Fruit fly (Drosophila melanogaster) S2 (cell line): Measurements from ENCODE around the gene spirit.

Source experiments
- CG8478 ChIP-seq: fragments of >200 bp; optimal IDR thresholded peaks from 2 replicates; lab custom pipeline; 2018
- CTCF ChIP-seq, 2 experiments: fragments of >200 bp; optimal IDR thresholded peaks; 2 replicates each; lab custom pipeline; 2018

The spirit gene

DNA sequence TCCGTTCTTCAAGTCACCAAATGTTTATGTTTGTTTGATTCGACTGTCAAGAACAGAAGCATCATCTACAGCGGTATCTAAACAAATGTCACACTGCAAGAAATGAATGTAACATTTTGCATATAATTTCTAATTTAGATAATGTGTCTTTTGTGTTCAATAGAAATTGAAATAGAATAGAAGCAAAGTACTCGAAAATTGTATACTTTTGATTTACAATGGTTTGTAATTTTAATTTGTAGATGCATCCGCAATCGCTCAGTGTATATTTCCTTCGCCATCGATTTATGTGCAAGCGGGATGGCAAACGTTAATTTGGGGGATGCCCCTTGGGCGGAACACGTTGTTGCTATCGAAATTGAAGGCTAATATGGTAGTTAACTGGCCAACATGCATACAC is 35.2 kb downstream of the spirit start:
- TF ChIP-seq CTCF (optimal IDR thresholded peaks at IDR 0.05; lab: Kevin White, UChicago): no peak

DNA sequence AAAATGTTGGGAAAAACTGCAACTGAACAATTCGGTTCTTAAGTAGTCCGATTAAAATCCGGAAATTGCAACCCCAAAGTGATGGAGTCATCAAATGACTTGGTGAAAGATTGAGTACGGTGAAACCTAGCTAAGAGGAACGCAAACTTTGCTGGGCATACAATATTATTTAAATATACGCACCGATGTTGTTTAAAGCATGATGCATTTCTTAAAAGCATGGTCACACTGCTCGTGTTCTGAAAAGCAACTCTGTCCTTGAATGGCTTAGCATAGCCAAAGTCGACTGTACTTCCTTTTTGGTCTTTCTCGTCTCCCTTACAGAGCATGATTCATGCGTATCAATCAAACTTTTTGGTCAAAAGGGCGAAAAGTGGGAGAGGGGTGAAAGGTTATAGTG is 36.7 kb downstream of the spirit start:
- TF ChIP-seq CTCF (optimal IDR thresholded peaks at IDR 0.05; lab: Kevin White, UChicago) (no peak), CG8478 (lab: Kevin White, UChicago) (no peak)

DNA sequence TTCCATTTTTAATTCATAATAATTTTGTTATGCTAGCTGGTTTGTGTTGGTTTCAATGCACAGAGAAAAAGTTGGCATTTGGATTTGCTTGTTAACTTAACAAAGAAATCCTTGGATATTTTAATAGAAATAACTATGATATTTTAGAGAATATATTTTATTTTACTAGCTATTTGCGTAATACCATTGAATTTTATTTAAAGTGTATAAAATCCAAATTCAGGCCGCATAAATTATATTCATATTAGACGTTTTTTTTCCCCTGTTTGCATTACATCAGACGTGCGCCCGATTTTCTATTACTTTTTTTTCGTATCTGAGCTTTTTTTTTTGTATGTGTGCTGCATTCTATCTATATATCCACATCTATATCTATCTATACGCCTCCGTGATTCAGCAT is 38.7 kb downstream of the spirit start:
- TF ChIP-seq CTCF (optimal IDR thresholded peaks at IDR 0.05; lab: Kevin White, UChicago): no peak
- TF ChIP-seq CG8478 (lab: Kevin White, UChicago): no peak

DNA sequence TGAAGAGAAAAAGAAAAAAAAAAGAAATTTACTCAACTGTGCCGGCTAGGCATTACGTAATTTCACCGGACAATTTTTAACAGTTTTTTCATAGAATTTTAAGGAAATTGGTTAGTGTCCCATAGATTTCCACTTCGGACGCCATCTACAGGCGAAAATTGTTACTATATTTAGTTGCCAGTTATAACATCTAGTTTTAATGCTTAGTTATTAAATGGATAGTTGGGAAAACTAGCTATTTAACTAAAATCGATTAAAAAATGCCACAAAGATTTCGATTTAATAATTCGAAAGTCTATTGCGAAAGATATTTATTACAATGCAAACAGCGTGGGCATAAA is 39.1 kb downstream of the spirit start:
- TF ChIP-seq CTCF (optimal IDR thresholded peaks at IDR 0.05; lab: Kevin White, UChicago): peak; percentile 35 to 65
- no peak for TF ChIP-seq CG8478 (lab: Kevin White, UChicago)

DNA sequence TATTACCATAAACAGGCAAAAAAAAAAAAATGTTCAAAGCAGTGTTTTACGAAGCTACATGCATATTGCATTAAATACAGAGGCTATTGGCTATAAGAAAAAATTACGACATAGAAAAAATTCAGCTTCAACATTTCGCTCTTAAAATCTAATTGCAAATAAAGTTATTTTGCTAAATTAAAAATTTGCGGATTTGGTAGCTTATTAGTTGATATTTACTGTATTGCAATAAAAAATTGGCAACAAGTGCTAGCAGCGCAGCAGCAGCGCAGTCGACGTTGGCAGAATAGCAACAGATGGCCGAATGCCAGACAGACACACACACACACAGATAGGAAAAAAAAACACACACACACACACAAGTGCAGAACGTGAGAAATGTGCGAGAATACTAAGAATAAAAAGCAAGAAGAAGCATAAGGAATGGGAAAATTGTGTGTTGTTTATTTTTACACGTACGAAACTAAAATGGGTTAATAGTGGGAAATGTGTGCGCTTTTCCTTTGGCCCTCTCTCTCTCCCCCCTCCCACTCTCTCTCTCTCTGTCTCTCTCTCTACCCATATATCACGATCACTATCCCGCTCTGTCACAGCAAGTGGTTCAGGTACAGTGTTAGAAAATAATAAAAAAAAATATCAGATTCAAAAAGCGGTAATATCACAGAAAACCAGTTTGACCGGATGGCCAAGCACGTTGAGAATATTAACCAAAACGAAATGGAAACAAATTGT is 39.6 kb downstream of the spirit start:
- no peak for TF ChIP-seq CG8478 (lab: Kevin White, UChicago)
- no peak for TF ChIP-seq CTCF (optimal IDR thresholded peaks at IDR 0.05; lab: Kevin White, UChicago)

DNA sequence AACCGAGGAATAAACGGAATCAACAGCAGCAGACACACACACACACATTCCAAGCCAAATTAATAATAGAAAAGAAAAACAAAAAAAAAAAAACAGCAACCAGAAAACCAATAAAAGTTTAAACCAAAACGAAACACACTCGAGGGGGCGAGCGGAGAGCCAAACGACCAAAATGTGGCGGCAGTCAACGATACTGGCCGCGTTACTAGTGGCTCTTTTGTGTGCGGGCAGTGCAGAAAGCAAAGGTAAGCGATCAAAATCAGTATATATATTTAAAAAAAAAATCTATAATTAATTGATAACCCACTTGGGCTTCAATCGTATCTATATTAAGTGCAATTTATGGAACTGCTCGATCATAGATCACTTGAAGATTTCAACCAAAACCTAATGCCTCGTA is 41.6 kb downstream of the spirit start:
- TF ChIP-seq CTCF (optimal IDR thresholded peaks at IDR 0.05; lab: Kevin White, UChicago) (no peak), CG8478 (lab: Kevin White, UChicago) (no peak)

dm6 chrX:8529598-8529997 is 43.8 kb downstream of the spirit start, which contains the start of gene PIP82:
TSS of gene PIP82 (minus strand) at chrX:8529698.
- TF ChIP-seq CTCF (optimal IDR thresholded peaks at IDR 0.05; lab: Kevin White, UChicago): no peak
- no peak for TF ChIP-seq CG8478 (lab: Kevin White, UChicago)

dm6 chrX:8523572-8524155 is 49.7 kb downstream of the spirit start:
- TF ChIP-seq CG8478 (lab: Kevin White, UChicago) (no peak), CTCF (optimal IDR thresholded peaks at IDR 0.05; lab: Kevin White, UChicago) (no peak)

DNA sequence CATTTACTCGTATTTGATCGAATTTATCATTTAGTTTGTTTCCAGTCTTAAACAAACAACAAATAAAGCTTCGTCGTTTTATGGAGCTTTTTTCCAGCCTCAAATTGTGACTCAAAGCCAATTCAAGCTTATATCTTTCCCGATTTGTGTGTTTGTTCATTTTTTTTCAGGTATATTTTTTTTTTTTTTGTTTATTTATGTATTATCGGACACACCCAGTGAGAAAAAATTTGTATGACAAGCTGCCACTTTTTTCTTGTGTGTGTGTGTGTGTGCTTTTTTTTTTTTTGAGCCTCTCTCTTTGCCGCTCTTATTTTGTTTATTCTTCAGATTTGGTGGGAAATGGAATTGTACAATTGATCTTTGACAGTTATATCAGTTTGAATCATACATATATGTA is 50.9 kb downstream of the spirit start:
- no peak for TF ChIP-seq CG8478 (lab: Kevin White, UChicago)
- no peak for TF ChIP-seq CTCF (optimal IDR thresholded peaks at IDR 0.05; lab: Kevin White, UChicago)

DNA sequence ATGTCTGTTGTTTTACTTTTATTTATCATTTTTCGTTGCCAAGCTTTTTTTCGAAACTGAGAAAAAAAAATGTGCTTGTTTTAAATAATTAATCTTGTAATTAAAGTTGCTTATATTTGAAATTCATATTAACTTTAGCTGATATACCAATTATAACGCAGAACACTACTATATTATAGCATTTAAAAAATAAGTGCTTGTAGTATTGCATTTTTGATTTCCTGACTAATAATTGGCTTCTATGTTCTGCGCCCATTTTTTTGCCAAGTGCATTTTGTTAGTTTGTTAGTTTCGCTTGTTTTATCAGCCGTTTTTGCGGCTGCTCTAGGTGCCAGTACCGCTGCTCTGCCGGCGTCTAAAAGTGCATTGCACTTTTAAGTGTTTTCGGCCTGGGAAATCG is 51.9 kb downstream of the spirit start:
- TF ChIP-seq CTCF (optimal IDR thresholded peaks at IDR 0.05; lab: Kevin White, UChicago) (no peak), CG8478 (lab: Kevin White, UChicago) (no peak)
